ENCODE assay signal across 2 worm cellular contexts in the genomic region with DNA sequence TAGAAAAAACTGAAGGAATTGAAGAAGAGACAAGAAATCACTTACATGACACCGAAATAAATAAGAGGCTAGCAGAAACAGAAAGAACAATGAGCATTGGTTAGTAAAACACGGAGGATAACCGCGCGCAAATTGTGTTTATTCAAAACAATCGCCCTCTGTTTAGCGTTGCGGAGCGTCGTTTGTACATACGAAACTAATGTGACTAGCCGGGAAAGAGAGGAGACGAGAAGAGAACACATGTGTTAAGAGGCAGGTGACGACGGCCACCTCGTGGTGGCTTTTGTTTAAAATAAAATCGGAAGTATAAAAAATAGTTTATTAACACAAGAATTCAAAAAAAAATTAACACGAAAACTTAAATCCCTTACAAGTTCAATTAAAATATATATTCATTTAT.
A peak's percentile ranks its signal among the peaks of the same experiment; 100 is the strongest.
TF ChIP-seq lines count a peak whose summit lies in the region.

F40F4.7 (minus strand) TSS at position 122 of the 400 bp plus-strand sequence.

TF ChIP-seq in whole organism, L2 larva, 48 proteins besides CTCF, POLR2A, EP300 and RAD21 (continued from another document):
- no peak for TF ChIP-seq ceh-82 (tag; optimal IDR thresholded peaks at IDR 0.05; lab: Kevin White, UChicago)
- peak; percentile 33 for TF ChIP-seq crh-2 (tag; optimal IDR thresholded peaks at IDR 0.05; lab: Kevin White, UChicago)
- TF ChIP-seq skn-1 (tag; optimal IDR thresholded peaks at IDR 0.05; lab: Kevin White, UChicago): peak; percentile 16
- TF ChIP-seq alr-1 (tag; optimal IDR thresholded peaks at IDR 0.05; lab: Kevin White, UChicago): no peak
- TF ChIP-seq lin-39 (tag; optimal IDR thresholded peaks at IDR 0.05; lab: Kevin White, UChicago): no peak
- TF ChIP-seq zag-1 (tag; optimal IDR thresholded peaks at IDR 0.05; lab: Kevin White, UChicago): no peak
- no peak for TF ChIP-seq lin-13 (GFP tag; optimal IDR thresholded peaks at IDR 0.05; lab: Kevin White, UChicago)
- no peak for TF ChIP-seq nhr-25 (tag; optimal IDR thresholded peaks at IDR 0.05; lab: Kevin White, UChicago)
- TF ChIP-seq nhr-129 (tag; optimal IDR thresholded peaks at IDR 0.05; lab: Kevin White, UChicago): peak; percentile 88
- TF ChIP-seq egl-27 (tag; optimal IDR thresholded peaks at IDR 0.05; lab: Kevin White, UChicago): peak; percentile 38
- no peak for TF ChIP-seq peb-1 (tag; optimal IDR thresholded peaks at IDR 0.05; lab: Kevin White, UChicago)
- peak; percentile 14 to 71 for TF ChIP-seq lsy-2 (tag; optimal IDR thresholded peaks at IDR 0.05; lab: Kevin White, UChicago)
- TF ChIP-seq ZK546.5 (tag; optimal IDR thresholded peaks at IDR 0.05; lab: Kevin White, UChicago): no peak
- no peak for TF ChIP-seq gmeb-1 (tag; optimal IDR thresholded peaks at IDR 0.05; lab: Kevin White, UChicago)

TF ChIP-seq in whole organism, L4 larva, 104 proteins besides CTCF, POLR2A, EP300 and RAD21 (continued from another document):
- no peak for TF ChIP-seq R02D3.7 (tag; optimal IDR thresholded peaks at IDR 0.05; lab: Kevin White, UChicago)
- no peak for TF ChIP-seq nhr-10 (tag; optimal IDR thresholded peaks at IDR 0.05; lab: Kevin White, UChicago)
- TF ChIP-seq hlh-11 (tag; optimal IDR thresholded peaks at IDR 0.05; lab: Kevin White, UChicago): peak; percentile 90
- TF ChIP-seq D1046.2 (GFP tag; IDR thresholded peaks at IDR 0.05; lab: Robert Waterston, UW): no peak
- no peak for TF ChIP-seq zag-1 (tag; optimal IDR thresholded peaks at IDR 0.05; lab: Kevin White, UChicago)
- peak; percentile 55; the same call in 1 of the 2 replicates for TF ChIP-seq ceh-20 (GFP tag; IDR thresholded peaks at IDR 0.05; lab: Robert Waterston, UW)
- TF ChIP-seq lir-3 (tag; optimal IDR thresholded peaks at IDR 0.05; lab: Kevin White, UChicago): no peak
- TF ChIP-seq tra-1 (GFP tag; IDR thresholded peaks at IDR 0.05; lab: Robert Waterston, UW): no peak
- no peak for TF ChIP-seq fos-1 (tag; optimal IDR thresholded peaks at IDR 0.05; lab: Kevin White, UChicago)
- TF ChIP-seq jun-1 (tag; optimal IDR thresholded peaks at IDR 0.05; lab: Kevin White, UChicago): no peak
- peak; percentile 23 for TF ChIP-seq nhr-6 (tag; optimal IDR thresholded peaks at IDR 0.05; lab: Kevin White, UChicago)
- peak; percentile 21 for TF ChIP-seq nhr-48 (tag; optimal IDR thresholded peaks at IDR 0.05; lab: Kevin White, UChicago)
- no peak for TF ChIP-seq Y5F2A.4 (GFP tag; optimal IDR thresholded peaks at IDR 0.05; lab: Kevin White, UChicago)
- no peak for TF ChIP-seq nhr-25 (tag; optimal IDR thresholded peaks at IDR 0.05; lab: Kevin White, UChicago; ENCODE audit: borderline replicate concordance, insufficient read depth)
- TF ChIP-seq nhr-28 (tag; optimal IDR thresholded peaks at IDR 0.05; lab: Kevin White, UChicago): peak; percentile 83
- TF ChIP-seq mdl-1 (tag; optimal IDR thresholded peaks at IDR 0.05; lab: Kevin White, UChicago): peak; percentile 66 to 91
- TF ChIP-seq lim-7 (GFP tag; IDR thresholded peaks at IDR 0.05; lab: Robert Waterston, UW): no peak
- peak; percentile 47 for TF ChIP-seq hmg-1.1 (GFP tag; IDR thresholded peaks at IDR 0.05; lab: Robert Waterston, UW)
- no peak for TF ChIP-seq F26F4.8 (GFP tag; conservative IDR thresholded peaks at IDR 0.05; lab: Robert Waterston, UW)
- TF ChIP-seq F44E2.7 (GFP tag; IDR thresholded peaks at IDR 0.05; lab: Robert Waterston, UW): no peak
- peak in 1 of 2 experiments; percentile 50 for TF ChIP-seq hif-1 (tag; optimal IDR thresholded peaks at IDR 0.05; lab: Kevin White, UChicago)
- TF ChIP-seq nhr-76 (tag; optimal IDR thresholded peaks at IDR 0.05; lab: Kevin White, UChicago): no peak
- peak in 1 of 2 experiments; percentile 44 for TF ChIP-seq daf-16 (GFP tag; optimal IDR thresholded peaks at IDR 0.05; lab: Kevin White, UChicago)
- peak; percentile 47 for TF ChIP-seq daf-16 (tag; optimal IDR thresholded peaks at IDR 0.05; lab: Kevin White, UChicago)
- TF ChIP-seq dmd-6 (GFP tag; IDR thresholded peaks at IDR 0.05; lab: Robert Waterston, UW): peak; percentile 63
- TF ChIP-seq aly-2 (tag; optimal IDR thresholded peaks at IDR 0.05; lab: Kevin White, UChicago): no peak
- no peak for TF ChIP-seq daf-12 (tag; optimal IDR thresholded peaks at IDR 0.05; lab: Kevin White, UChicago)
- no peak for TF ChIP-seq lin-39 (tag; optimal IDR thresholded peaks at IDR 0.05; lab: Kevin White, UChicago)
- TF ChIP-seq gei-8 (GFP tag; optimal IDR thresholded peaks at IDR 0.05; lab: Kevin White, UChicago): no peak
- no peak for TF ChIP-seq ZK546.5 (tag; optimal IDR thresholded peaks at IDR 0.05; lab: Kevin White, UChicago)
- TF ChIP-seq hlh-30 (tag; optimal IDR thresholded peaks at IDR 0.05; lab: Kevin White, UChicago; ENCODE audit: insufficient read depth): peak; percentile 99
- TF ChIP-seq zfp-3 (GFP tag; conservative IDR thresholded peaks at IDR 0.05; lab: Robert Waterston, UW): no peak
- no peak for TF ChIP-seq lin-1 (GFP tag; IDR thresholded peaks at IDR 0.05; lab: Robert Waterston, UW)
- no peak for TF ChIP-seq nhr-41 (GFP tag; IDR thresholded peaks at IDR 0.05; lab: Robert Waterston, UW)
- no peak for TF ChIP-seq spr-1 (tag; optimal IDR thresholded peaks at IDR 0.05; lab: Kevin White, UChicago)
- TF ChIP-seq Y48G9A.11 (GFP tag; IDR thresholded peaks at IDR 0.05; lab: Robert Waterston, UW): no peak
- no peak for TF ChIP-seq ceh-28 (tag; optimal IDR thresholded peaks at IDR 0.05; lab: Kevin White, UChicago)
- no peak for TF ChIP-seq mdt-29 (GFP tag; IDR thresholded peaks at IDR 0.05; lab: Robert Waterston, UW)
- TF ChIP-seq mxl-3 (GFP tag; optimal IDR thresholded peaks at IDR 0.05; lab: Kevin White, UChicago): peak; percentile 96
- no peak for TF ChIP-seq tag-97 (GFP tag; IDR thresholded peaks at IDR 0.05; lab: Robert Waterston, UW)
- TF ChIP-seq nhr-77 (tag; optimal IDR thresholded peaks at IDR 0.05; lab: Kevin White, UChicago): peak; percentile 57
- peak; percentile 80 for TF ChIP-seq dve-1 (tag; optimal IDR thresholded peaks at IDR 0.05; lab: Kevin White, UChicago; ENCODE audit: insufficient read depth)
- peak; percentile 96 for TF ChIP-seq aha-1 (tag; lab: Kevin White, UChicago)
- no peak for TF ChIP-seq ztf-7 (tag; optimal IDR thresholded peaks at IDR 0.05; lab: Kevin White, UChicago)
- no peak for TF ChIP-seq snpc-1.2 (GFP tag; IDR thresholded peaks at IDR 0.05; lab: Robert Waterston, UW)
- no peak for TF ChIP-seq unc-39 (tag; optimal IDR thresholded peaks at IDR 0.05; lab: Kevin White, UChicago)
- no peak for TF ChIP-seq madf-9 (GFP tag; conservative IDR thresholded peaks at IDR 0.05; lab: Robert Waterston, UW)
- peak; percentile 55; the same call in 1 of the 2 replicates for TF ChIP-seq arid-1 (GFP tag; conservative IDR thresholded peaks at IDR 0.05; lab: Robert Waterston, UW)
- no peak for TF ChIP-seq ztf-11 (tag; optimal IDR thresholded peaks at IDR 0.05; lab: Kevin White, UChicago)
- peak; percentile 59 for TF ChIP-seq nhr-11 (tag; optimal IDR thresholded peaks at IDR 0.05; lab: Kevin White, UChicago)
- no peak for TF ChIP-seq F10B5.3 (tag; optimal IDR thresholded peaks at IDR 0.05; lab: Kevin White, UChicago)
- TF ChIP-seq mes-2 (tag; optimal IDR thresholded peaks at IDR 0.05; lab: Kevin White, UChicago; ENCODE audit: poor library complexity, severe bottlenecking): peak; percentile 69
- peak; percentile 44 for TF ChIP-seq rbr-2 (tag; optimal IDR thresholded peaks at IDR 0.05; lab: Kevin White, UChicago)
- no peak for TF ChIP-seq Y75B8A.6 (GFP tag; IDR thresholded peaks at IDR 0.05; lab: Robert Waterston, UW)
TF ChIP-seq in whole organism, L4 larva: peak in this region for 27.
